Worm (Caenorhabditis elegans): ENCODE measurements around the gene exos-9.

exos-9 gene

ce11 chrIII:7188300-7189052 lies 9.4 kb downstream of the exos-9 start, which contains the start of the genes F37C12.21 and F37C12.10:
Gene F37C12.21 (plus strand): TSS chrIII:7188357.
Gene F37C12.10 (minus strand): TSS chrIII:7188384.
- no peak for TF ChIP-seq W03F9.2 (tag; optimal IDR thresholded peaks at IDR 0.05)
- no peak for TF ChIP-seq dao-5 (tag; optimal IDR thresholded peaks at IDR 0.05)
- TF ChIP-seq him-1 (tag; optimal IDR thresholded peaks at IDR 0.05): no peak

ce11 chrIII:7185473-7185872 lies 12.4 kb downstream of the exos-9 start, which contains the start of gene F37C12.14:
Gene F37C12.14 (minus strand): TSS chrIII:7185573.
- TF ChIP-seq dao-5 (tag; optimal IDR thresholded peaks at IDR 0.05) (no peak), him-1 (tag; optimal IDR thresholded peaks at IDR 0.05) (no peak), W03F9.2 (tag; optimal IDR thresholded peaks at IDR 0.05) (no peak)

- TF ChIP-seq him-1 (tag; optimal IDR thresholded peaks at IDR 0.05): no peak
- TF ChIP-seq dao-5 (tag; optimal IDR thresholded peaks at IDR 0.05): no peak
- TF ChIP-seq W03F9.2 (tag; optimal IDR thresholded peaks at IDR 0.05): no peak
Measured at ce11 chrIII:7184022-7184421, 13.9 kb downstream of the exos-9 start, which contains the start of gene yju-2. Gene yju-2 (plus strand): TSS chrIII:7184336.

ce11 chrIII:7181822-7182221 lies 16.1 kb downstream of the exos-9 start, which contains the start of gene epg-4:
Gene epg-4 (plus strand): TSS chrIII:7182167.
- no peak for TF ChIP-seq dao-5 (tag; optimal IDR thresholded peaks at IDR 0.05)
- no peak for TF ChIP-seq him-1 (tag; optimal IDR thresholded peaks at IDR 0.05)
- TF ChIP-seq W03F9.2 (tag; optimal IDR thresholded peaks at IDR 0.05): no peak

- TF ChIP-seq dao-5 (tag; optimal IDR thresholded peaks at IDR 0.05) (no peak), him-1 (tag; optimal IDR thresholded peaks at IDR 0.05) (no peak), W03F9.2 (tag; optimal IDR thresholded peaks at IDR 0.05) (no peak)
Measured at ce11 chrIII:7180613-7181012, 17.3 kb downstream of the exos-9 start, which contains the start of gene ndab-2. Gene ndab-2 (plus strand): TSS chrIII:7180752.

ce11 chrIII:7179538-7180301 lies 18.2 kb downstream of the exos-9 start, which contains the start of the genes rps-14 and rpl-36:
Gene rps-14 (minus strand): TSS chrIII:7179588.
Gene rpl-36 (plus strand): TSS chrIII:7180251.
- TF ChIP-seq him-1 (tag; optimal IDR thresholded peaks at IDR 0.05) (peak; percentile 26), W03F9.2 (tag; optimal IDR thresholded peaks at IDR 0.05) (peak; percentile 72), dao-5 (tag; optimal IDR thresholded peaks at IDR 0.05) (no peak)

ce11 chrIII:7178497-7178896 lies 19.4 kb downstream of the exos-9 start:
- TF ChIP-seq W03F9.2 (tag; optimal IDR thresholded peaks at IDR 0.05): no peak
- no peak for TF ChIP-seq him-1 (tag; optimal IDR thresholded peaks at IDR 0.05)
- no peak for TF ChIP-seq dao-5 (tag; optimal IDR thresholded peaks at IDR 0.05)

- TF ChIP-seq W03F9.2 (tag; optimal IDR thresholded peaks at IDR 0.05) (no peak), him-1 (tag; optimal IDR thresholded peaks at IDR 0.05) (no peak), dao-5 (tag; optimal IDR thresholded peaks at IDR 0.05) (no peak)
Measured at ce11 chrIII:7170090-7170489, 27.8 kb downstream of the exos-9 start.

- TF ChIP-seq W03F9.2 (tag; optimal IDR thresholded peaks at IDR 0.05): no peak
- no peak for TF ChIP-seq dao-5 (tag; optimal IDR thresholded peaks at IDR 0.05)
- no peak for TF ChIP-seq him-1 (tag; optimal IDR thresholded peaks at IDR 0.05)
Measured at ce11 chrIII:7167568-7167937, 30.3 kb downstream of the exos-9 start, which contains the start of gene acs-4. Gene acs-4 (plus strand): TSS chrIII:7167838.

- TF ChIP-seq W03F9.2 (tag; optimal IDR thresholded peaks at IDR 0.05): no peak
- TF ChIP-seq him-1 (tag; optimal IDR thresholded peaks at IDR 0.05): peak; percentile 59
Measured at ce11 chrIII:7166664-7167567, 31.0 kb downstream of the exos-9 start.

- TF ChIP-seq him-1 (tag; optimal IDR thresholded peaks at IDR 0.05) (no peak), dao-5 (tag; optimal IDR thresholded peaks at IDR 0.05) (no peak), W03F9.2 (tag; optimal IDR thresholded peaks at IDR 0.05) (no peak)
Measured at ce11 chrIII:7165816-7166229, 32.0 kb downstream of the exos-9 start.

- TF ChIP-seq him-1 (tag; optimal IDR thresholded peaks at IDR 0.05) (no peak), dao-5 (tag; optimal IDR thresholded peaks at IDR 0.05) (no peak), W03F9.2 (tag; optimal IDR thresholded peaks at IDR 0.05) (no peak)
Measured at ce11 chrIII:7165276-7165675, 32.6 kb downstream of the exos-9 start.

All from whole organism, L4/young adult.